Worm (Caenorhabditis elegans) whole organism, midembryonic: ENCODE results near the gene F15D4.6.

Experiments
- flt-1 ChIP-seq: fragments of 200-800 bp; sonication (Bioruptor generic); IDR thresholded peaks from 2 replicates; pipeline ENCODE4 v1.3.6; 2022; ENCODE audit warnings: missing genetic modification characterization, missing compliant biosample characterization
- klf-2 ChIP-seq: fragments of 200-800 bp; sonication (Bioruptor generic); conservative IDR thresholded peaks from 2 replicates; pipeline ENCODE4 v1.3.6; 2022; ENCODE audit warnings: missing genetic modification reagents, missing genetic modification characterization, missing compliant biosample characterization
- med-1 ChIP-seq: sonication (generic microtip); optimal IDR thresholded peaks from 2 replicates; lab custom pipeline; 2017; ENCODE audit warnings: missing genetic modification characterization, mild to moderate bottlenecking, missing compliant biosample characterization, antibody characterized with exemption, missing genetic modification reagents; ENCODE audit not compliant: insufficient read depth

- TF ChIP-seq med-1, result no peak
- TF ChIP-seq klf-2 (GFP tag; lab: Robert Waterston, UW), result no peak
- TF ChIP-seq flt-1, result no peak
Observed at ce11 chrII:13284148-13284547, 35.2 kb downstream of the F15D4.6 start.
